Comparison of ENCODE assay signal across 2 worm cellular contexts in the genomic region with DNA sequence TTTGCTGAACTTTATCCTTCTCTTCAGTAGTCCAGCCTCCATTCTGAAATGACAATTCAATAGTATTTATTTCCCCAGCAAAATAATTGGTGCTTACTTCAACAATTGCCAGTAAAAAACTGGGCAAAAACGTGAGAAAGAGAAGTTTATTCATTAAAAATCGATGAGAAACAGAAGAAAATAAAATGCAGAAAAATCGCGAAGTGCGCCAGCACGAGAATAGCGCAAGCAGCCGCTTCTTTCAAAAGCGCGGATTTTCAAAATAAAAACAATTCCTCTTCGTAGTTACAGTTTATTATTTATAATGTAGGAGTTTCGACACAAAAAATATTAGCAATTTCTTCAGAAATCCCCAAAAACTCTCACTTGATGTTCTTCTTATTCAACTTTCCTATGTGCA.
A peak's percentile ranks its signal among the peaks of the same experiment; 100 is the strongest.
TF ChIP-seq lines count a peak whose summit lies in the region.

Gene C27F2.9 (minus strand): TSS at position 159 of the 400 bp plus-strand sequence.

TF ChIP-seq in whole organism, L1 larva, 84 proteins besides CTCF, POLR2A, EP300 and RAD21 (continued from another document):
- peak; percentile 71 for TF ChIP-seq lin-13 (GFP tag; optimal IDR thresholded peaks at IDR 0.05; lab: Kevin White, UChicago)
- TF ChIP-seq ceh-82 (tag; optimal IDR thresholded peaks at IDR 0.05; lab: Kevin White, UChicago), result peak; percentile 89 to 94 (median 93)
- TF ChIP-seq lin-35 (GFP tag; optimal IDR thresholded peaks at IDR 0.05; lab: Kevin White, UChicago), result peak; percentile 99 to 100
- TF ChIP-seq mef-2 (tag; optimal IDR thresholded peaks at IDR 0.05; lab: Kevin White, UChicago), result peak; percentile 5
- TF ChIP-seq hpl-2 (GFP tag; optimal IDR thresholded peaks at IDR 0.05; lab: Kevin White, UChicago), result no peak
- peak; percentile 84 for TF ChIP-seq mab-9 (GFP tag; IDR thresholded peaks at IDR 0.05; lab: Robert Waterston, UW)
- TF ChIP-seq C16A3.4 (tag; optimal IDR thresholded peaks at IDR 0.05; lab: Kevin White, UChicago), result peak; percentile 92
- peak; percentile 91 for TF ChIP-seq nhr-19 (GFP tag; conservative IDR thresholded peaks at IDR 0.05; lab: Robert Waterston, UW)
- TF ChIP-seq ceh-63 (GFP tag; optimal IDR thresholded peaks at IDR 0.05; lab: Kevin White, UChicago), result no peak
- TF ChIP-seq nhr-90 (tag; optimal IDR thresholded peaks at IDR 0.05; lab: Kevin White, UChicago; ENCODE audit: poor library complexity), result peak; percentile 94
- no peak for TF ChIP-seq hlh-17 (GFP tag; optimal IDR thresholded peaks at IDR 0.05; lab: Kevin White, UChicago; ENCODE audit: borderline replicate concordance)
- TF ChIP-seq fkh-10 (GFP tag; optimal IDR thresholded peaks at IDR 0.05; lab: Kevin White, UChicago), result peak; percentile 73
- peak; percentile 94 for TF ChIP-seq dsc-1 (tag; optimal IDR thresholded peaks at IDR 0.05; lab: Kevin White, UChicago)
- peak; percentile 56 for TF ChIP-seq aha-1 (tag; optimal IDR thresholded peaks at IDR 0.05; lab: Kevin White, UChicago)
- TF ChIP-seq unc-30 (tag; optimal IDR thresholded peaks at IDR 0.05; lab: Kevin White, UChicago), result no peak
- peak; percentile 61 for TF ChIP-seq ztf-4 (tag; optimal IDR thresholded peaks at IDR 0.05; lab: Kevin White, UChicago)
- peak; percentile 18 for TF ChIP-seq zag-1 (tag; optimal IDR thresholded peaks at IDR 0.05; lab: Kevin White, UChicago)
- peak; percentile 85 for TF ChIP-seq aly-2 (tag; optimal IDR thresholded peaks at IDR 0.05; lab: Kevin White, UChicago)
- peak; percentile 44 for TF ChIP-seq fkh-4 (tag; optimal IDR thresholded peaks at IDR 0.05; lab: Kevin White, UChicago; ENCODE audit: borderline replicate concordance)
- TF ChIP-seq skn-1 (tag; optimal IDR thresholded peaks at IDR 0.05; lab: Kevin White, UChicago), result peak; percentile 91
- peak; percentile 96 for TF ChIP-seq rnt-1 (tag; optimal IDR thresholded peaks at IDR 0.05; lab: Kevin White, UChicago)
- TF ChIP-seq nhr-84 (tag; optimal IDR thresholded peaks at IDR 0.05; lab: Kevin White, UChicago), result no peak
- peak; percentile 94 for TF ChIP-seq snu-23 (GFP tag; optimal IDR thresholded peaks at IDR 0.05; lab: Kevin White, UChicago)
- no peak for TF ChIP-seq unc-62 (GFP tag; optimal IDR thresholded peaks at IDR 0.05; lab: Kevin White, UChicago)
- TF ChIP-seq lin-15B (tag; optimal IDR thresholded peaks at IDR 0.05; lab: Kevin White, UChicago), result peak; percentile 75
- peak; percentile 88 for TF ChIP-seq lin-14 (GFP tag; optimal IDR thresholded peaks at IDR 0.05; lab: Kevin White, UChicago)
- TF ChIP-seq ces-1 (GFP tag; optimal IDR thresholded peaks at IDR 0.05; lab: Kevin White, UChicago), result no peak

TF ChIP-seq in whole organism, young adult, 124 proteins besides CTCF, POLR2A, EP300 and RAD21 (continued from another document):
- TF ChIP-seq hsf-1 (GFP tag; IDR thresholded peaks at IDR 0.05; lab: Robert Waterston, UW) (no peak), chd-7 (tag; optimal IDR thresholded peaks at IDR 0.05; lab: Kevin White, UChicago) (no peak), xnd-1 (tag; optimal IDR thresholded peaks at IDR 0.05; lab: Kevin White, UChicago) (peak; percentile 67), Y53F4B.3 (GFP tag; IDR thresholded peaks at IDR 0.05; lab: Robert Waterston, UW) (no peak), lsl-1 (GFP tag; optimal IDR thresholded peaks at IDR 0.05; lab: Kevin White, UChicago) (peak; percentile 77), F57C9.4 (tag; optimal IDR thresholded peaks at IDR 0.05; lab: Kevin White, UChicago) (no peak), nfya-2 (GFP tag; IDR thresholded peaks at IDR 0.05; lab: Robert Waterston, UW) (no peak), K11D2.4 (GFP tag; IDR thresholded peaks at IDR 0.05; lab: Robert Waterston, UW) (peak; percentile 83), ztf-25 (GFP tag; IDR thresholded peaks at IDR 0.05; lab: Robert Waterston, UW) (no peak), tbp1 (GFP tag; optimal IDR thresholded peaks at IDR 0.05; lab: Kevin White, UChicago) (no peak), ceh-27 (GFP tag; optimal IDR thresholded peaks at IDR 0.05; lab: Kevin White, UChicago) (peak; percentile 34), K12H6.12 (tag; optimal IDR thresholded peaks at IDR 0.05; lab: Kevin White, UChicago) (peak; percentile 54), F39B2.1 (GFP tag; IDR thresholded peaks at IDR 0.05; lab: Robert Waterston, UW) (no peak), lin-26 (GFP tag; IDR thresholded peaks at IDR 0.05; lab: Robert Waterston, UW) (no peak), tbx-9 (tag; optimal IDR thresholded peaks at IDR 0.05; lab: Kevin White, UChicago; ENCODE audit: borderline replicate concordance) (no peak), him-1 (tag; optimal IDR thresholded peaks at IDR 0.05; lab: Kevin White, UChicago) (peak; percentile 70), F23B12.7 (tag; optimal IDR thresholded peaks at IDR 0.05; lab: Kevin White, UChicago; ENCODE audit: insufficient read depth) (peak; percentile 24), lir-1 (GFP tag; conservative IDR thresholded peaks at IDR 0.05; lab: Robert Waterston, UW) (no peak; the same call in 1 of the 2 replicates)
